Fruit fly (Drosophila melanogaster) whole organism, embryonic: ENCODE measurements around the gene RpL8.
A peak's percentile ranks its signal among the peaks of the same experiment; 100 is the strongest.

Experiments used
- Adf1 ChIP-seq: fragments of 200-800 bp; sonication (Bioruptor generic); IDR thresholded peaks from 2 replicates; pipeline ENCODE4 v1.3.6; 2022; ENCODE audit warnings: missing biosample characterization, missing genetic modification characterization
- Atf6 ChIP-seq: fragments of 200-800 bp; sonication (Bioruptor generic); IDR thresholded peaks from 2 replicates; pipeline ENCODE4 v1.3.6; 2022; ENCODE audit warnings: missing biosample characterization, missing genetic modification characterization
- B-H2 ChIP-seq: fragments of 200-800 bp; sonication (Bioruptor generic); optimal IDR thresholded peaks from 2 replicates; lab custom pipeline; 2018; ENCODE audit warnings: missing biosample characterization, mild to moderate bottlenecking, missing genetic modification characterization
- BEAF-32 ChIP-seq: fragments of 200-800 bp; sonication (Bioruptor generic); optimal IDR thresholded peaks from 3 replicates; lab custom pipeline; 2017; ENCODE audit warnings: missing biosample characterization, missing genetic modification characterization, mild to moderate bottlenecking, moderate library complexity, missing genetic modification reagents
- Blimp-1 ChIP-seq: fragments of 200-800 bp; sonication (Bioruptor generic); optimal IDR thresholded peaks from 3 replicates; lab custom pipeline; 2018; ENCODE audit warnings: missing biosample characterization, missing genetic modification characterization, mild to moderate bottlenecking, moderate library complexity, missing genetic modification reagents
- CG11504 ChIP-seq: fragments of 200-800 bp; sonication (Bioruptor generic); optimal IDR thresholded peaks from 3 replicates; lab custom pipeline; 2019; ENCODE audit warnings: missing biosample characterization, mild to moderate bottlenecking, missing genetic modification characterization, moderate library complexity
- CG12391 ChIP-seq: fragments of 200-800 bp; sonication (Bioruptor generic); optimal IDR thresholded peaks from 3 replicates; lab custom pipeline; 2018; ENCODE audit warnings: missing biosample characterization, mild to moderate bottlenecking, missing genetic modification characterization, moderate library complexity
- CG12744 ChIP-seq: fragments of 200-800 bp; sonication (Bioruptor generic); optimal IDR thresholded peaks from 2 replicates; lab custom pipeline; 2016; ENCODE audit warnings: missing biosample characterization, missing genetic modification characterization
- CG1647 ChIP-seq: fragments of 200-800 bp; sonication (Bioruptor generic); optimal IDR thresholded peaks from 3 replicates; lab custom pipeline; 2016; ENCODE audit warnings: missing biosample characterization, missing genetic modification characterization
- CG17328 ChIP-seq: fragments of 200-800 bp; sonication (Bioruptor generic); IDR thresholded peaks from 2 replicates; pipeline ENCODE4 v1.3.6; 2022; ENCODE audit warnings: missing biosample characterization, missing genetic modification characterization
- CG2889 ChIP-seq: fragments of 200-800 bp; sonication (Bioruptor generic); IDR thresholded peaks from 3 replicates; pipeline ENCODE4 v1.3.6; 2022; ENCODE audit warnings: missing biosample characterization, missing genetic modification characterization
- CG4854 ChIP-seq: fragments of 200-800 bp; sonication (Bioruptor generic); optimal IDR thresholded peaks from 2 replicates; lab custom pipeline; 2016; ENCODE audit warnings: missing biosample characterization, missing genetic modification characterization, inconsistent platforms
- CG5245 ChIP-seq: fragments of 200-800 bp; sonication (Bioruptor generic); optimal IDR thresholded peaks from 3 replicates; lab custom pipeline; 2016; ENCODE audit warnings: missing biosample characterization, missing genetic modification characterization
- CG7786 ChIP-seq: fragments of 200-800 bp; sonication (Bioruptor generic); optimal IDR thresholded peaks from 2 replicates; lab custom pipeline; 2016; ENCODE audit warnings: missing biosample characterization, missing genetic modification characterization
- CG8478 ChIP-seq: fragments of >200 bp; optimal IDR thresholded peaks from 2 replicates; lab custom pipeline; 2018
- CG8924 ChIP-seq: fragments of 200-800 bp; optimal IDR thresholded peaks from 3 replicates; lab custom pipeline; 2019; ENCODE audit warnings: missing biosample characterization, mild to moderate bottlenecking, missing genetic modification characterization, moderate library complexity
- CkIIα-i1 ChIP-seq: fragments of 200-800 bp; sonication (Bioruptor generic); IDR thresholded peaks from 2 replicates; pipeline ENCODE4 v1.3.6; 2022; ENCODE audit warnings: missing biosample characterization, missing genetic modification characterization
- Dfd ChIP-seq, 2 experiments: fragments of >200 bp; optimal IDR thresholded peaks; 2 replicates each; lab custom pipeline; 2017; ENCODE audit warnings: missing biosample characterization in 2 of 2, missing genetic modification characterization in 2 of 2
- Doc2 ChIP-seq: fragments of 200-800 bp; sonication (Bioruptor generic); IDR thresholded peaks from 2 replicates; pipeline ENCODE4 v1.3.6; 2022; ENCODE audit warnings: missing biosample characterization, missing genetic modification characterization
- Doc3 ChIP-seq: fragments of 200-800 bp; sonication (Bioruptor generic); IDR thresholded peaks from 3 replicates; pipeline ENCODE4 v1.3.6; 2022; ENCODE audit warnings: missing biosample characterization, missing genetic modification characterization; ENCODE audit not compliant: partially characterized antibody
- Fer1 ChIP-seq: fragments of 200-800 bp; sonication (Bioruptor generic); optimal IDR thresholded peaks from 2 replicates; lab custom pipeline; 2017; ENCODE audit warnings: missing biosample characterization, mild to moderate bottlenecking, missing genetic modification characterization
- HmgD ChIP-seq: fragments of 200-800 bp; sonication (Bioruptor generic); optimal IDR thresholded peaks from 3 replicates; lab custom pipeline; 2016; ENCODE audit warnings: missing biosample characterization, missing genetic modification characterization
- MESR4 ChIP-seq: fragments of 200-800 bp; sonication (Bioruptor generic); optimal IDR thresholded peaks from 2 replicates; lab custom pipeline; 2018; ENCODE audit warnings: missing biosample characterization, mild to moderate bottlenecking, missing genetic modification characterization, moderate library complexity
- Meics ChIP-seq: fragments of 200-800 bp; sonication (Bioruptor generic); optimal IDR thresholded peaks from 2 replicates; lab custom pipeline; 2017; ENCODE audit warnings: missing biosample characterization, mild to moderate bottlenecking, missing genetic modification characterization
- NC2α ChIP-seq: fragments of 200-800 bp; sonication (Bioruptor generic); optimal IDR thresholded peaks from 2 replicates; lab custom pipeline; 2016; ENCODE audit warnings: missing biosample characterization, missing genetic modification characterization
- NFAT ChIP-seq: fragments of 200-800 bp; sonication (Bioruptor generic); IDR thresholded peaks from 2 replicates; pipeline ENCODE4 v1.3.6; 2022; ENCODE audit warnings: missing biosample characterization, missing genetic modification characterization
- Xrp1 ChIP-seq: fragments of 200-800 bp; sonication (Bioruptor generic); IDR thresholded peaks from 2 replicates; pipeline ENCODE4 v1.3.6; 2022; ENCODE audit warnings: missing biosample characterization, missing genetic modification characterization
- ac ChIP-seq: fragments of 200-800 bp; sonication (Bioruptor generic); optimal IDR thresholded peaks from 3 replicates; lab custom pipeline; 2017; ENCODE audit warnings: missing biosample characterization, mild to moderate bottlenecking, missing genetic modification characterization
- bigmax ChIP-seq: fragments of 200-800 bp; sonication (Bioruptor generic); optimal IDR thresholded peaks from 2 replicates; lab custom pipeline; 2018; ENCODE audit warnings: missing biosample characterization, mild to moderate bottlenecking, missing genetic modification characterization
- bowl ChIP-seq: fragments of 200-800 bp; sonication (Bioruptor generic); IDR thresholded peaks from 2 replicates; pipeline ENCODE4 v1.3.6; 2022; ENCODE audit warnings: missing biosample characterization, missing genetic modification characterization
- cg ChIP-seq: fragments of 200-800 bp; sonication (Bioruptor generic); optimal IDR thresholded peaks from 3 replicates; lab custom pipeline; 2019; ENCODE audit warnings: missing biosample characterization, mild to moderate bottlenecking, missing genetic modification characterization, moderate library complexity
- en ChIP-seq: fragments of 200-800 bp; sonication (Bioruptor generic); optimal IDR thresholded peaks from 2 replicates; lab custom pipeline; 2016; ENCODE audit warnings: missing biosample characterization, missing genetic modification characterization
- gcm2 ChIP-seq: fragments of 200-800 bp; sonication (Bioruptor generic); optimal IDR thresholded peaks from 2 replicates; lab custom pipeline; 2016; ENCODE audit warnings: missing biosample characterization, missing genetic modification characterization
- gsb ChIP-seq: fragments of 200-800 bp; sonication (Bioruptor generic); IDR thresholded peaks from 2 replicates; pipeline ENCODE4 v1.3.6; 2022; ENCODE audit warnings: missing biosample characterization, missing genetic modification characterization
- hbn ChIP-seq: fragments of 200-800 bp; sonication (Bioruptor generic); IDR thresholded peaks from 2 replicates; pipeline ENCODE4 v1.3.6; 2022; ENCODE audit warnings: missing biosample characterization, missing genetic modification characterization; ENCODE audit not compliant: partially characterized antibody
- jigr1 ChIP-seq: fragments of 200-800 bp; sonication (Bioruptor generic); IDR thresholded peaks from 3 replicates; pipeline ENCODE4 v1.3.6; 2022; ENCODE audit warnings: missing biosample characterization, missing genetic modification characterization
- kay ChIP-seq: fragments of 200-800 bp; sonication (Bioruptor generic); optimal IDR thresholded peaks from 2 replicates; lab custom pipeline; 2016; ENCODE audit warnings: missing biosample characterization, missing genetic modification characterization
- luna ChIP-seq: fragments of 200-800 bp; sonication (Bioruptor generic); optimal IDR thresholded peaks from 2 replicates; lab custom pipeline; 2016; ENCODE audit warnings: missing biosample characterization, missing genetic modification characterization
- nerfin-2 ChIP-seq: fragments of 200-800 bp; sonication (Bioruptor generic); IDR thresholded peaks from 2 replicates; pipeline ENCODE4 v1.3.6; 2022; ENCODE audit warnings: missing biosample characterization, missing genetic modification characterization; ENCODE audit not compliant: partially characterized antibody
- org-1 ChIP-seq: fragments of 200-800 bp; sonication (Bioruptor generic); optimal IDR thresholded peaks from 2 replicates; lab custom pipeline; 2017; ENCODE audit warnings: missing biosample characterization, missing genetic modification characterization
- otp ChIP-seq: fragments of 200-800 bp; sonication (Bioruptor generic); IDR thresholded peaks from 3 replicates; pipeline ENCODE4, ENCODE4 v1.3.6; 2022; ENCODE audit warnings: missing biosample characterization, missing genetic modification characterization
- pb ChIP-seq: fragments of 200-800 bp; sonication (Bioruptor generic); optimal IDR thresholded peaks from 3 replicates; lab custom pipeline; 2016; ENCODE audit warnings: missing biosample characterization, missing genetic modification characterization
- peb ChIP-seq: fragments of 200-800 bp; sonication (Bioruptor generic); IDR thresholded peaks from 2 replicates; pipeline ENCODE4 v1.3.6; 2022; ENCODE audit warnings: missing biosample characterization, missing genetic modification characterization
- phol ChIP-seq: fragments of 200-800 bp; sonication (Bioruptor generic); optimal IDR thresholded peaks from 3 replicates; lab custom pipeline; 2018; ENCODE audit warnings: missing biosample characterization, mild to moderate bottlenecking, missing genetic modification characterization, moderate library complexity
- salm ChIP-seq: fragments of 200-800 bp; sonication (Bioruptor generic); optimal IDR thresholded peaks from 2 replicates; lab custom pipeline; 2018; ENCODE audit warnings: missing biosample characterization, mild to moderate bottlenecking, missing genetic modification characterization
- sens-2 ChIP-seq: fragments of 200-800 bp; sonication (Bioruptor generic); IDR thresholded peaks from 2 replicates; pipeline ENCODE4 v1.3.6; 2022; ENCODE audit warnings: missing biosample characterization, missing genetic modification characterization
- tin ChIP-seq: fragments of 200-800 bp; sonication (Bioruptor generic); optimal IDR thresholded peaks from 3 replicates; lab custom pipeline; 2016; ENCODE audit warnings: missing biosample characterization, missing genetic modification characterization
- vnd ChIP-seq: fragments of 200-800 bp; sonication (Bioruptor generic); IDR thresholded peaks from 3 replicates; pipeline ENCODE4 v1.3.6; 2022; ENCODE audit warnings: missing biosample characterization, missing genetic modification characterization; ENCODE audit not compliant: partially characterized antibody
- wek ChIP-seq: fragments of 200-800 bp; sonication (Bioruptor generic); optimal IDR thresholded peaks from 3 replicates; lab custom pipeline; 2018; ENCODE audit warnings: missing biosample characterization, mild to moderate bottlenecking, missing genetic modification characterization, moderate library complexity

RpL8 gene

dm6 chr3L:2634929-2635799 lies 47.9 kb downstream of the RpL8 start (continued):
- TF ChIP-seq jigr1 (GFP tag; lab: Robert Waterston, UW) (no peak), CG4854 (GFP tag; lab: Kevin White, UChicago) (peak; percentile 71), vnd (GFP tag; lab: Robert Waterston, UW) (peak; percentile 80), hbn (GFP tag; lab: Robert Waterston, UW) (peak; percentile 55), nerfin-2 (peak; percentile 70), tin (GFP tag; lab: Kevin White, UChicago) (peak; percentile 69), NC2α (GFP tag; lab: Kevin White, UChicago) (peak; percentile 73), Adf1 (GFP tag; lab: Robert Waterston, UW) (peak; percentile 18; the same call in 1 of the 2 replicates), en (GFP tag; lab: Kevin White, UChicago) (peak; percentile 77), NFAT (GFP tag; lab: Robert Waterston, UW) (peak; percentile 85), Dfd (GFP tag; optimal IDR thresholded peaks at IDR 0.05; lab: Kevin White, UChicago) (no peak), CG17328 (peak; percentile 83), CG7786 (GFP tag; lab: Kevin White, UChicago) (peak; percentile 50), B-H2 (GFP tag; lab: Kevin White, UChicago) (peak; percentile 91), CG1647 (GFP tag; lab: Kevin White, UChicago) (peak; percentile 61), CG12391 (tag; lab: Kevin White, UChicago) (peak; percentile 77), Xrp1 (peak; percentile 65), Atf6 (GFP tag; lab: Robert Waterston, UW) (peak; percentile 81), HmgD (peak; percentile 54), ac (GFP tag; lab: Kevin White, UChicago) (peak; percentile 86), Doc2 (GFP tag; lab: Robert Waterston, UW) (no peak), salm (peak; percentile 70), CG11504 (tag; lab: Kevin White, UChicago) (peak; percentile 68), gsb (GFP tag; lab: Robert Waterston, UW) (peak; percentile 74), Blimp-1 (GFP tag; lab: Kevin White, UChicago) (peak; percentile 49), CG5245 (GFP tag; lab: Kevin White, UChicago) (peak; percentile 41), phol (tag; lab: Kevin White, UChicago) (peak; percentile 74), org-1 (peak; percentile 69), otp (GFP tag; lab: Robert Waterston, UW) (peak; percentile 91), pb (GFP tag; lab: Kevin White, UChicago) (peak; percentile 84), CkIIα-i1 (GFP tag; lab: Robert Waterston, UW) (no peak), CG8478 (lab: Kevin White, UChicago) (peak; percentile 72), wek (GFP tag; lab: Kevin White, UChicago) (peak; percentile 87), sens-2 (GFP tag; lab: Robert Waterston, UW) (peak; percentile 84), MESR4 (GFP tag; lab: Kevin White, UChicago) (peak; percentile 42), CG8924 (peak; percentile 47), luna (GFP tag; lab: Kevin White, UChicago) (peak; percentile 62), cg (peak; percentile 89), Meics (peak; percentile 90), Fer1 (GFP tag; lab: Kevin White, UChicago) (peak; percentile 93), CG2889 (no peak), bowl (GFP tag; lab: Robert Waterston, UW) (no peak; the same call in 1 of the 2 replicates), peb (GFP tag; lab: Robert Waterston, UW) (peak; percentile 51; the same call in 1 of the 2 replicates), CG12744 (GFP tag; lab: Kevin White, UChicago) (peak; percentile 60), bigmax (GFP tag; lab: Kevin White, UChicago) (peak; percentile 62), kay (GFP tag; lab: Kevin White, UChicago) (no peak), Doc3 (peak; percentile 66; the same call in 2 of the 3 replicates), BEAF-32 (GFP tag; lab: Kevin White, UChicago) (peak; percentile 78), gcm2 (GFP tag; lab: Kevin White, UChicago) (peak; percentile 81)
